Worm (Caenorhabditis elegans): ENCODE measurements around the gene hum-8.

ce11 chrIV:445377-445776 lies 5.0 kb upstream of the hum-8 start, which contains the start of gene dpm-1:
- TF ChIP-seq ets-7 (tag; optimal IDR thresholded peaks at IDR 0.05): no peak
- no peak for TF ChIP-seq ama-1 (optimal IDR thresholded peaks at IDR 0.05)
- TF ChIP-seq pes-1 (GFP tag; IDR thresholded peaks at IDR 0.05): no peak

Data from whole organism, early embryonic.